Fruit fly (Drosophila melanogaster) whole organism, embryonic: ENCODE results near the gene LysRS.

Experiments used
- Atf3 ChIP-seq: fragments of 200-800 bp; sonication (Bioruptor generic); optimal IDR thresholded peaks from 3 replicates; lab custom pipeline; 2016; ENCODE audit warnings: missing biosample characterization, missing genetic modification characterization
- BEAF-32 ChIP-seq: fragments of 200-800 bp; sonication (Bioruptor generic); optimal IDR thresholded peaks from 3 replicates; lab custom pipeline; 2017; ENCODE audit warnings: missing biosample characterization, missing genetic modification characterization, mild to moderate bottlenecking, moderate library complexity, missing genetic modification reagents
- CG12659 ChIP-seq: fragments of 200-800 bp; sonication (Bioruptor generic); optimal IDR thresholded peaks from 3 replicates; lab custom pipeline; 2017; ENCODE audit warnings: mild to moderate bottlenecking, missing biosample characterization, missing genetic modification reagents, missing genetic modification characterization
- CG14667 ChIP-seq: fragments of 200-800 bp; sonication (Bioruptor generic); IDR thresholded peaks from 2 replicates; pipeline ENCODE4 v1.3.6; 2022; ENCODE audit warnings: missing biosample characterization, missing genetic modification characterization
- CG14965 ChIP-seq: fragments of 200-800 bp; sonication (Bioruptor generic); optimal IDR thresholded peaks from 2 replicates; lab custom pipeline; 2016; ENCODE audit warnings: missing biosample characterization, missing genetic modification characterization, borderline replicate concordance
- CG15269 ChIP-seq: fragments of 200-800 bp; sonication (Bioruptor generic); optimal IDR thresholded peaks from 2 replicates; lab custom pipeline; 2018; ENCODE audit warnings: missing biosample characterization, mild to moderate bottlenecking, missing genetic modification characterization, moderate library complexity
- CG1832 ChIP-seq: fragments of 200-800 bp; sonication (Bioruptor generic); optimal IDR thresholded peaks from 2 replicates; lab custom pipeline; 2017; ENCODE audit warnings: missing biosample characterization, mild to moderate bottlenecking, missing genetic modification characterization, inconsistent platforms
- CG2120 ChIP-seq: fragments of 200-800 bp; sonication (Bioruptor generic); optimal IDR thresholded peaks from 3 replicates; lab custom pipeline; 2016; ENCODE audit warnings: missing biosample characterization, missing genetic modification characterization
- CG2129 ChIP-seq: fragments of 200-800 bp; sonication (Bioruptor generic); IDR thresholded peaks from 2 replicates; pipeline ENCODE4 v1.3.6; 2022; ENCODE audit warnings: missing biosample characterization, missing genetic modification characterization; ENCODE audit not compliant: partially characterized antibody
- CG3163 ChIP-seq: fragments of 200-800 bp; sonication (Bioruptor generic); optimal IDR thresholded peaks from 3 replicates; lab custom pipeline; 2016; ENCODE audit warnings: missing biosample characterization, missing genetic modification characterization
- CG33213 ChIP-seq: fragments of 200-800 bp; sonication (Bioruptor generic); optimal IDR thresholded peaks from 3 replicates; lab custom pipeline; 2016; ENCODE audit warnings: missing biosample characterization, missing genetic modification characterization
- CG4282 ChIP-seq: fragments of 200-800 bp; sonication (Bioruptor generic); optimal IDR thresholded peaks from 2 replicates; lab custom pipeline; 2016; ENCODE audit warnings: missing biosample characterization, missing genetic modification characterization
- CG4328 ChIP-seq: fragments of 200-800 bp; sonication (Bioruptor generic); optimal IDR thresholded peaks from 3 replicates; lab custom pipeline; 2017; ENCODE audit warnings: missing biosample characterization, missing genetic modification reagents, missing genetic modification characterization
- CG6791 ChIP-seq: fragments of 200-800 bp; sonication (Bioruptor generic); IDR thresholded peaks from 3 replicates; pipeline ENCODE4 v1.3.6; 2022; ENCODE audit warnings: missing biosample characterization, missing genetic modification characterization; ENCODE audit not compliant: partially characterized antibody
- CG7372 ChIP-seq: fragments of 200-800 bp; sonication (Bioruptor generic); IDR thresholded peaks from 2 replicates; pipeline ENCODE4 v1.3.6; 2022; ENCODE audit warnings: missing biosample characterization, missing genetic modification characterization
- Dek ChIP-seq: fragments of 200-800 bp; sonication (Bioruptor generic); optimal IDR thresholded peaks from 3 replicates; lab custom pipeline; 2019; ENCODE audit warnings: missing biosample characterization, mild to moderate bottlenecking, missing genetic modification characterization, moderate library complexity
- Dip2 ChIP-seq: fragments of 200-800 bp; sonication (Bioruptor generic); IDR thresholded peaks from 2 replicates; pipeline ENCODE4 v1.3.6; 2022; ENCODE audit warnings: missing biosample characterization, missing genetic modification characterization
- HLH54F ChIP-seq: fragments of 200-800 bp; sonication (Bioruptor generic); optimal IDR thresholded peaks from 3 replicates; lab custom pipeline; 2016; ENCODE audit warnings: missing biosample characterization, missing genetic modification characterization
- Hand ChIP-seq: fragments of 200-800 bp; sonication (Bioruptor generic); optimal IDR thresholded peaks from 2 replicates; lab custom pipeline; 2017; ENCODE audit warnings: mild to moderate bottlenecking, missing biosample characterization, missing genetic modification reagents, missing genetic modification characterization
- HmgD ChIP-seq: fragments of 200-800 bp; sonication (Bioruptor generic); optimal IDR thresholded peaks from 3 replicates; lab custom pipeline; 2016; ENCODE audit warnings: missing biosample characterization, missing genetic modification characterization
- HmgZ ChIP-seq: fragments of 200-800 bp; sonication (Bioruptor generic); optimal IDR thresholded peaks from 2 replicates; lab custom pipeline; 2018; ENCODE audit warnings: missing biosample characterization, mild to moderate bottlenecking, missing genetic modification characterization
- Hsf ChIP-seq: fragments of 200-800 bp; sonication (Bioruptor generic); optimal IDR thresholded peaks from 3 replicates; lab custom pipeline; 2016; ENCODE audit warnings: missing biosample characterization, missing genetic modification characterization
- Med ChIP-seq: fragments of 200-800 bp; sonication (Bioruptor generic); peaks from one replicate; lab custom pipeline; 2016; ENCODE audit warnings: missing biosample characterization, missing genetic modification characterization, mild to moderate bottlenecking, inconsistent platforms, moderate library complexity
- Mrtf ChIP-seq: fragments of 200-800 bp; sonication (Bioruptor generic); IDR thresholded peaks from 3 replicates; pipeline ENCODE4 v1.3.6; 2022; ENCODE audit warnings: missing biosample characterization, missing genetic modification characterization
- Nf-YB ChIP-seq: fragments of 200-800 bp; sonication (Bioruptor generic); optimal IDR thresholded peaks from 3 replicates; lab custom pipeline; 2019; ENCODE audit warnings: missing biosample characterization, mild to moderate bottlenecking, missing genetic modification characterization, moderate library complexity
- Ssrp ChIP-seq: fragments of 200-800 bp; sonication (Bioruptor generic); optimal IDR thresholded peaks from 2 replicates; lab custom pipeline; 2018; ENCODE audit warnings: missing biosample characterization, mild to moderate bottlenecking, missing genetic modification characterization, moderate library complexity
- Stat92E ChIP-seq, 3 experiments: fragments of >200 bp in 2 of 3; fragments of 200-800 bp in 1 of 3; sonication (Bioruptor generic) in 1 of 3; optimal IDR thresholded peaks; 2 replicates each; lab custom pipeline; 2017 to 2019; ENCODE audit warnings: missing biosample characterization in 3 of 3, missing genetic modification characterization in 3 of 3, mild to moderate bottlenecking in 1 of 3, moderate library complexity in 1 of 3
- Xrp1 ChIP-seq: fragments of 200-800 bp; sonication (Bioruptor generic); IDR thresholded peaks from 2 replicates; pipeline ENCODE4 v1.3.6; 2022; ENCODE audit warnings: missing biosample characterization, missing genetic modification characterization
- abd-A ChIP-seq: fragments of 200-800 bp; sonication (Bioruptor generic); optimal IDR thresholded peaks from 3 replicates; lab custom pipeline; 2019; ENCODE audit warnings: missing biosample characterization, mild to moderate bottlenecking, missing genetic modification characterization, moderate library complexity
- amos ChIP-seq: fragments of 200-800 bp; sonication (Bioruptor generic); IDR thresholded peaks from 2 replicates; pipeline ENCODE4 v1.3.6; 2022; ENCODE audit warnings: missing biosample characterization, missing genetic modification characterization; ENCODE audit not compliant: partially characterized antibody
- bcd ChIP-seq: fragments of 200-800 bp; sonication (Bioruptor generic); optimal IDR thresholded peaks from 2 replicates; lab custom pipeline; 2017; ENCODE audit warnings: missing biosample characterization, mild to moderate bottlenecking, missing genetic modification characterization
- dmrt99B ChIP-seq: fragments of 200-800 bp; sonication (Bioruptor generic); optimal IDR thresholded peaks from 2 replicates; lab custom pipeline; 2018; ENCODE audit warnings: missing biosample characterization, mild to moderate bottlenecking, missing genetic modification characterization, moderate library complexity
- ham ChIP-seq: fragments of 200-800 bp; sonication (Bioruptor generic); IDR thresholded peaks from 2 replicates; pipeline ENCODE4 v1.3.6; 2022; ENCODE audit warnings: missing biosample characterization, missing genetic modification characterization
- hkb ChIP-seq, 2 experiments: fragments of 200-800 bp in 1 of 2; fragments of >200 bp in 1 of 2; sonication (Bioruptor generic) in 1 of 2; IDR thresholded peaks in 1 of 2; optimal IDR thresholded peaks in 1 of 2; 2 replicates each; pipeline versions ENCODE4 v1.3.6 to Lab custom; 2017 to 2022; ENCODE audit warnings: missing biosample characterization in 1 of 2, missing genetic modification characterization in 1 of 2
- lbe ChIP-seq: fragments of 200-800 bp; sonication (Bioruptor generic); optimal IDR thresholded peaks from 2 replicates; lab custom pipeline; 2016; ENCODE audit warnings: missing biosample characterization, mild to moderate bottlenecking, missing genetic modification characterization
- mirr ChIP-seq: fragments of 200-800 bp; sonication (Bioruptor generic); optimal IDR thresholded peaks from 3 replicates; lab custom pipeline; 2018; ENCODE audit warnings: missing biosample characterization, mild to moderate bottlenecking, missing genetic modification characterization
- mld ChIP-seq: fragments of 200-800 bp; sonication (Bioruptor generic); IDR thresholded peaks from 3 replicates; pipeline ENCODE4 v1.3.6; 2022; ENCODE audit warnings: missing biosample characterization, missing genetic modification characterization; ENCODE audit not compliant: partially characterized antibody
- nmo ChIP-seq: fragments of 200-800 bp; sonication (Bioruptor generic); optimal IDR thresholded peaks from 2 replicates; lab custom pipeline; 2018; ENCODE audit warnings: missing biosample characterization, mild to moderate bottlenecking, missing genetic modification characterization, moderate library complexity
- odd ChIP-seq: fragments of 200-800 bp; sonication (Bioruptor generic); optimal IDR thresholded peaks from 2 replicates; lab custom pipeline; 2017; ENCODE audit warnings: missing biosample characterization, mild to moderate bottlenecking, missing genetic modification characterization
- pan ChIP-seq, 4 experiments: fragments of >200 bp in 3 of 4; fragments of 200-800 bp in 1 of 4; sonication (Bioruptor generic) in 1 of 4; optimal IDR thresholded peaks in 3 of 4; IDR thresholded peaks in 1 of 4; 2 replicates each; pipeline versions ENCODE4 v1.3.6 to Lab custom; 2017 to 2022; ENCODE audit warnings: missing biosample characterization in 2 of 4, missing genetic modification characterization in 2 of 4, mixed read lengths in 1 of 4
- pfk ChIP-seq: fragments of 200-800 bp; sonication (Bioruptor generic); optimal IDR thresholded peaks from 2 replicates; lab custom pipeline; 2018; ENCODE audit warnings: missing biosample characterization, mild to moderate bottlenecking, missing genetic modification characterization, moderate library complexity
- pho ChIP-seq: fragments of 200-800 bp; sonication (Bioruptor generic); optimal IDR thresholded peaks from 2 replicates; lab custom pipeline; 2016; ENCODE audit warnings: missing biosample characterization, missing genetic modification characterization
- pnt ChIP-seq: fragments of 200-800 bp; sonication (Bioruptor generic); optimal IDR thresholded peaks from 3 replicates; lab custom pipeline; 2016; ENCODE audit warnings: missing biosample characterization, missing genetic modification characterization
- rib ChIP-seq: fragments of 200-800 bp; sonication (Bioruptor generic); IDR thresholded peaks from 2 replicates; pipeline ENCODE4 v1.3.6; 2022; ENCODE audit warnings: missing biosample characterization, missing genetic modification characterization
- so ChIP-seq: fragments of 200-800 bp; sonication (Bioruptor generic); IDR thresholded peaks from 3 replicates; pipeline ENCODE4 v1.3.6; 2022; ENCODE audit warnings: missing biosample characterization, missing genetic modification characterization
- sr ChIP-seq: fragments of 200-800 bp; sonication (Bioruptor generic); IDR thresholded peaks from 3 replicates; pipeline ENCODE4 v1.3.6; 2022; ENCODE audit warnings: missing biosample characterization, missing genetic modification characterization
- tap ChIP-seq: fragments of 200-800 bp; optimal IDR thresholded peaks from 3 replicates; lab custom pipeline; 2019; ENCODE audit warnings: missing biosample characterization, mild to moderate bottlenecking, missing genetic modification characterization, moderate library complexity
- tio ChIP-seq: fragments of 200-800 bp; sonication (Bioruptor generic); optimal IDR thresholded peaks from 2 replicates; lab custom pipeline; 2017; ENCODE audit warnings: missing biosample characterization, missing genetic modification characterization, inconsistent platforms
- trem ChIP-seq: fragments of 200-800 bp; optimal IDR thresholded peaks from 3 replicates; lab custom pipeline; 2019; ENCODE audit warnings: missing biosample characterization, mild to moderate bottlenecking, missing genetic modification characterization, moderate library complexity

Gene LysRS

DNA sequence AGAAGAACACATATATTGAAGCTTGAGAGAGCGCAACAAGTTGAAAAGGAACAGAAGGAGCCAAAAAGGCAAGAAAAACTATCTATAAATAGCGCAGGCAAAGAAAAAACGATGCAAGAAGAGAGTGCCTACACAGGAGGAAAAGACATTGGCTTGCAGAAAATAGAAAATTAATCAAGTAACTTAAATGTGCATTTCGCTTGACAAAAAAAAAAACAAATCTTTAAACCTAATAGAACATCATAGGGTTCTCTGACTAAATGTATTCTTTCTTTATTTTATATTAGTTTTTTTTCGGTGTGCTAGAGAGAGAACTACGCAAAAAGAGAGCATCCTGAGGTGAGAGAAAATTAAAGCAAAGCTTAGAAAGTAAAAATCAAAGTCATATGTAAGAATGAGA lies 41.4 kb upstream of the LysRS start (continued):
- TF ChIP-seq trem (tag; lab: Kevin White, UChicago) (no peak), CG7372 (0 out of 2 replicates have a peak, but pooled peaks have one; percentile 14), lbe (no peak), amos (GFP tag; lab: Robert Waterston, UW) (no peak), sr (GFP tag; lab: Robert Waterston, UW) (no peak), Dip2 (GFP tag; lab: Robert Waterston, UW) (no peak), abd-A (tag; lab: Kevin White, UChicago) (no peak), Hsf (peak; percentile 53), CG2129 (GFP tag; lab: Robert Waterston, UW) (no peak), rib (no peak), Nf-YB (peak; percentile 4), Atf3 (GFP tag; lab: Kevin White, UChicago) (no peak), Med (GFP tag; lab: Kevin White, UChicago) (no peak), mld (GFP tag; lab: Robert Waterston, UW) (no peak), CG3163 (GFP tag; lab: Kevin White, UChicago) (no peak), pnt (GFP tag; lab: Kevin White, UChicago) (no peak), Stat92E (GFP tag; optimal IDR thresholded peaks at IDR 0.05; lab: Kevin White, UChicago) (no peak), odd (GFP tag; lab: Kevin White, UChicago) (no peak), CG14667 (GFP tag; lab: Robert Waterston, UW) (peak; percentile 30; the same call in 1 of the 2 replicates), CG33213 (GFP tag; lab: Kevin White, UChicago) (no peak), dmrt99B (tag; lab: Kevin White, UChicago) (peak; percentile 47), hkb (optimal IDR thresholded peaks at IDR 0.05; lab: Kevin White, UChicago) (no peak), hkb (GFP tag; IDR thresholded peaks at IDR 0.05; lab: Robert Waterston, UW) (no peak), pho (no peak), Hand (no peak), Dek (tag; lab: Kevin White, UChicago) (no peak), CG2120 (no peak), mirr (GFP tag; lab: Kevin White, UChicago) (no peak), ham (GFP tag; lab: Robert Waterston, UW) (no peak), tap (tag; lab: Kevin White, UChicago) (no peak), pan (optimal IDR thresholded peaks at IDR 0.05; lab: Kevin White, UChicago) (no peak), pan (GFP tag; optimal IDR thresholded peaks at IDR 0.05 in 1 of 2, IDR thresholded peaks at IDR 0.05 in 1 of 2) (peak in 1 of 2 experiments; percentile 21), CG1832 (GFP tag; lab: Kevin White, UChicago) (no peak), CG6791 (GFP tag; lab: Robert Waterston, UW) (no peak), tio (peak; percentile 47), Mrtf (GFP tag; lab: Robert Waterston, UW) (no peak), HmgD (no peak), BEAF-32 (no peak), pfk (GFP tag; lab: Kevin White, UChicago) (no peak), CG14965 (GFP tag; lab: Kevin White, UChicago) (no peak), nmo (GFP tag; lab: Kevin White, UChicago) (peak; percentile 22), Ssrp (tag; lab: Kevin White, UChicago) (peak; percentile 62), CG15269 (tag; lab: Kevin White, UChicago) (peak; percentile 19), HLH54F (GFP tag; lab: Kevin White, UChicago) (no peak), HmgZ (tag; lab: Kevin White, UChicago) (no peak), CG4282 (GFP tag; lab: Kevin White, UChicago) (no peak), CG12659 (GFP tag; lab: Kevin White, UChicago) (no peak), Xrp1 (GFP tag; lab: Robert Waterston, UW) (peak; percentile 81), so (GFP tag; lab: Robert Waterston, UW) (no peak), bcd (GFP tag; lab: Kevin White, UChicago) (no peak), CG4328 (no peak)
